Fruit fly (Drosophila melanogaster) whole organism, wandering third instar larva: ENCODE results near the gene aru.
A peak's percentile ranks its signal among the peaks of the same experiment; 100 is the strongest.

Source experiments
- Abd-B ChIP-seq: fragments of >200 bp; optimal IDR thresholded peaks from 2 replicates; lab custom pipeline; 2017; ENCODE audit warnings: missing biosample characterization, missing genetic modification characterization
- CG32264 ChIP-seq: fragments of 200-800 bp; sonication (Bioruptor generic); optimal IDR thresholded peaks from 2 replicates; lab custom pipeline; 2016; ENCODE audit warnings: missing biosample characterization, missing genetic modification characterization
- CG9705 ChIP-seq: fragments of 200-800 bp; sonication (Bioruptor generic); optimal IDR thresholded peaks from 2 replicates; lab custom pipeline; 2018; ENCODE audit warnings: missing biosample characterization, mild to moderate bottlenecking, missing genetic modification characterization
- CrebA ChIP-seq: fragments of 200-800 bp; sonication (Bioruptor generic); optimal IDR thresholded peaks from 2 replicates; lab custom pipeline; 2016; ENCODE audit warnings: missing biosample characterization, mild to moderate bottlenecking, missing genetic modification characterization, borderline replicate concordance
- Dfd ChIP-seq: fragments of >200 bp; optimal IDR thresholded peaks from 2 replicates; lab custom pipeline; 2017; ENCODE audit warnings: missing biosample characterization, missing genetic modification characterization
- Dif ChIP-seq: fragments of 200-275, 200-300 bp; sonication (Bioruptor generic); optimal IDR thresholded peaks from 2 replicates; lab custom pipeline; 2018; ENCODE audit warnings: missing biosample characterization, missing genetic modification characterization; ENCODE audit not compliant: partially characterized antibody
- GATAd ChIP-seq: sonication (Bioruptor generic); optimal IDR thresholded peaks from 2 replicates; lab custom pipeline; 2016; ENCODE audit warnings: missing biosample characterization, missing genetic modification characterization
- HLH106 ChIP-seq: fragments of 200-800 bp; optimal IDR thresholded peaks from 3 replicates; lab custom pipeline; 2019; ENCODE audit warnings: missing biosample characterization, mild to moderate bottlenecking, missing genetic modification characterization, moderate library complexity
- Hnf4 ChIP-seq: fragments of 200-800 bp; sonication (Bioruptor generic); optimal IDR thresholded peaks from 2 replicates; lab custom pipeline; 2016; ENCODE audit warnings: missing biosample characterization, mild to moderate bottlenecking, missing genetic modification characterization
- Hr78 ChIP-seq: fragments of >200 bp; optimal IDR thresholded peaks from 2 replicates; lab custom pipeline; 2017; ENCODE audit warnings: missing biosample characterization, missing genetic modification characterization
- Hr83 ChIP-seq: fragments of 200-300 bp; sonication (Bioruptor generic); optimal IDR thresholded peaks from 2 replicates; lab custom pipeline; 2016; ENCODE audit warnings: missing biosample characterization, mild to moderate bottlenecking, missing genetic modification characterization, moderate library complexity; ENCODE audit not compliant: poor library complexity, severe bottlenecking
- Jra ChIP-seq: sonication (Bioruptor generic); optimal IDR thresholded peaks from 2 replicates; lab custom pipeline; 2016; ENCODE audit warnings: missing biosample characterization, missing genetic modification characterization
- Mio ChIP-seq: sonication (Bioruptor generic); optimal IDR thresholded peaks from 2 replicates; lab custom pipeline; 2016; ENCODE audit warnings: missing biosample characterization, missing genetic modification characterization
- Myc ChIP-seq: fragments of >200 bp; optimal IDR thresholded peaks from 2 replicates; lab custom pipeline; 2017
- N ChIP-seq: fragments of >200 bp; optimal IDR thresholded peaks from 2 replicates; lab custom pipeline; 2018; ENCODE audit warnings: missing biosample characterization, missing external identifiers, missing genetic modification characterization
- OdsH ChIP-seq: fragments of 200-800 bp; sonication (Bioruptor generic); optimal IDR thresholded peaks from 2 replicates; lab custom pipeline; 2016; ENCODE audit warnings: missing biosample characterization, mild to moderate bottlenecking, missing genetic modification characterization
- Rel ChIP-seq, 2 experiments: fragments of 200-800 bp; sonication (Bioruptor generic) in 1 of 2; optimal IDR thresholded peaks; 2 replicates in 1 of 2; 3 replicates in 1 of 2; lab custom pipeline; 2016 to 2019; ENCODE audit warnings: mild to moderate bottlenecking in 2 of 2, missing biosample characterization in 2 of 2, missing genetic modification characterization in 2 of 2, moderate library complexity in 1 of 2
- Sp1 ChIP-seq: fragments of 200-800 bp; sonication (Bioruptor generic); optimal IDR thresholded peaks from 3 replicates; lab custom pipeline; 2019; ENCODE audit warnings: missing biosample characterization, mild to moderate bottlenecking, missing genetic modification characterization, moderate library complexity
- Vsx2 ChIP-seq: fragments of 200-300, 225-300 bp; sonication (Bioruptor generic); optimal IDR thresholded peaks from 2 replicates; lab custom pipeline; 2018; ENCODE audit warnings: missing biosample characterization, missing genetic modification characterization; ENCODE audit not compliant: partially characterized antibody
- br ChIP-seq: fragments of 200-800 bp; sonication (Bioruptor generic); optimal IDR thresholded peaks from 2 replicates; lab custom pipeline; 2016; ENCODE audit warnings: missing biosample characterization, missing genetic modification characterization
- brk ChIP-seq: fragments of 200-800 bp; sonication (Bioruptor generic); optimal IDR thresholded peaks from 2 replicates; lab custom pipeline; 2016; ENCODE audit warnings: missing biosample characterization, mild to moderate bottlenecking, missing genetic modification characterization
- dl ChIP-seq, 2 experiments: fragments of 175-275, 200-275 bp in 1 of 2; fragments of 200-275 bp in 1 of 2; sonication (Bioruptor generic); optimal IDR thresholded peaks; lab custom pipeline; 2018; ENCODE audit warnings: mild to moderate bottlenecking in 2 of 2, missing biosample characterization in 2 of 2, missing genetic modification characterization in 2 of 2, moderate library complexity in 2 of 2; ENCODE audit not compliant: partially characterized antibody in 2 of 2, insufficient read depth in 1 of 2
- dmrt93B ChIP-seq: fragments of 200-800 bp; sonication (Bioruptor generic); optimal IDR thresholded peaks from 2 replicates; lab custom pipeline; 2018; ENCODE audit warnings: missing biosample characterization, mild to moderate bottlenecking, missing genetic modification characterization
- dsf ChIP-seq: sonication (Bioruptor generic); optimal IDR thresholded peaks from 2 replicates; lab custom pipeline; 2016; ENCODE audit warnings: missing biosample characterization, missing genetic modification characterization, borderline replicate concordance
- ey ChIP-seq: fragments of 200-800 bp; sonication (Bioruptor generic); optimal IDR thresholded peaks from 2 replicates; lab custom pipeline; 2016; ENCODE audit warnings: missing biosample characterization, missing genetic modification characterization
- foxo ChIP-seq, 2 experiments: fragments of 200-800 bp; sonication (Bioruptor generic); optimal IDR thresholded peaks; 2 replicates in 1 of 2; 3 replicates in 1 of 2; lab custom pipeline; 2016 to 2017; ENCODE audit warnings: missing biosample characterization in 2 of 2, missing genetic modification characterization in 2 of 2
- fru ChIP-seq: fragments of 200-800 bp; sonication (Bioruptor generic); optimal IDR thresholded peaks from 3 replicates; lab custom pipeline; 2016; ENCODE audit warnings: missing biosample characterization, mild to moderate bottlenecking, missing genetic modification characterization
- h ChIP-seq: fragments of 200-800 bp; sonication (Bioruptor generic); optimal IDR thresholded peaks from 3 replicates; lab custom pipeline; 2016; ENCODE audit warnings: missing biosample characterization, mild to moderate bottlenecking, missing genetic modification characterization
- jim ChIP-seq: fragments of 175-275, 200-325 bp; sonication (Bioruptor generic); optimal IDR thresholded peaks from 2 replicates; lab custom pipeline; 2016; ENCODE audit warnings: missing biosample characterization, mild to moderate bottlenecking, missing genetic modification characterization
- lola ChIP-seq: fragments of >200 bp; optimal IDR thresholded peaks from 2 replicates; lab custom pipeline; 2017; ENCODE audit warnings: missing biosample characterization, missing genetic modification characterization
- pan ChIP-seq: fragments of >200 bp; optimal IDR thresholded peaks from 2 replicates; lab custom pipeline; 2017
- psq ChIP-seq: fragments of 200-800 bp; sonication (Bioruptor generic); optimal IDR thresholded peaks from 3 replicates; lab custom pipeline; 2017; ENCODE audit warnings: missing biosample characterization, mild to moderate bottlenecking, missing genetic modification characterization, moderate library complexity
- rgr ChIP-seq: fragments of 200-800 bp; sonication (Bioruptor generic); optimal IDR thresholded peaks from 3 replicates; lab custom pipeline; 2016; ENCODE audit warnings: missing biosample characterization, mild to moderate bottlenecking, missing genetic modification characterization
- sage ChIP-seq: fragments of 200-800 bp; sonication (Bioruptor generic); optimal IDR thresholded peaks from 2 replicates; lab custom pipeline; 2016; ENCODE audit warnings: missing biosample characterization, mild to moderate bottlenecking, missing genetic modification characterization
- sv ChIP-seq: fragments of 200-800 bp; sonication (Bioruptor generic); optimal IDR thresholded peaks from 3 replicates; lab custom pipeline; 2016; ENCODE audit warnings: missing biosample characterization, missing genetic modification characterization
- tai ChIP-seq: sonication (Bioruptor generic); optimal IDR thresholded peaks from 2 replicates; lab custom pipeline; 2016; ENCODE audit warnings: missing biosample characterization, missing genetic modification characterization
- usp ChIP-seq: fragments of >200 bp; optimal IDR thresholded peaks from 2 replicates; lab custom pipeline; 2017; ENCODE audit warnings: missing biosample characterization, missing genetic modification characterization
- woc ChIP-seq: sonication (Bioruptor generic); optimal IDR thresholded peaks from 2 replicates; lab custom pipeline; 2016; ENCODE audit warnings: missing biosample characterization, mild to moderate bottlenecking, missing genetic modification characterization

Gene aru

dm6 chr2L:856690-857488, 11.3 kb downstream of the aru start:
- TF ChIP-seq sage (peak; percentile 12), usp (GFP tag; lab: Kevin White, UChicago) (no peak), Hr83 (GFP tag; lab: Kevin White, UChicago) (peak; percentile 65), OdsH (GFP tag; lab: Kevin White, UChicago) (no peak), lola (GFP tag; lab: Kevin White, UChicago) (no peak), fru (GFP tag; lab: Kevin White, UChicago) (peak; percentile 43), h (peak; percentile 0), foxo (GFP tag; optimal IDR thresholded peaks at IDR 0.05; lab: Kevin White, UChicago) (peak in 1 of 2 experiments; percentile 52), rgr (GFP tag; lab: Kevin White, UChicago) (peak; percentile 8), brk (GFP tag; lab: Kevin White, UChicago) (no peak), psq (GFP tag; lab: Kevin White, UChicago) (peak; percentile 25), CrebA (no peak), CG32264 (GFP tag; lab: Kevin White, UChicago) (no peak), GATAd (GFP tag; lab: Kevin White, UChicago) (no peak), ey (GFP tag; lab: Kevin White, UChicago) (peak; percentile 48), Dif (GFP tag; lab: Kevin White, UChicago) (no peak), jim (GFP tag; lab: Kevin White, UChicago) (no peak), sv (peak; percentile 22)

dm6 chr2L:856001-856400, 12.2 kb downstream of the aru start:
- TF ChIP-seq CG9705 (GFP tag; lab: Kevin White, UChicago) (peak; percentile 7), woc (no peak), Hr78 (GFP tag; lab: Kevin White, UChicago) (no peak), Dfd (GFP tag; lab: Kevin White, UChicago) (no peak), lola (GFP tag; lab: Kevin White, UChicago) (no peak), Mio (GFP tag; lab: Kevin White, UChicago) (no peak), Rel (GFP tag; optimal IDR thresholded peaks at IDR 0.05; lab: Kevin White, UChicago) (no peak), Rel (tag; optimal IDR thresholded peaks at IDR 0.05; lab: Kevin White, UChicago) (no peak), rgr (GFP tag; lab: Kevin White, UChicago) (peak; percentile 80), GATAd (GFP tag; lab: Kevin White, UChicago) (no peak), tai (GFP tag; lab: Kevin White, UChicago) (no peak), N (GFP tag; lab: Kevin White, UChicago) (no peak), brk (GFP tag; lab: Kevin White, UChicago) (no peak), Jra (GFP tag; lab: Kevin White, UChicago) (peak; percentile 65), Myc (lab: Kevin White, UChicago) (no peak), psq (GFP tag; lab: Kevin White, UChicago) (peak; percentile 18), br (GFP tag; lab: Kevin White, UChicago) (peak; percentile 43), dsf (GFP tag; lab: Kevin White, UChicago) (no peak), Abd-B (GFP tag; lab: Kevin White, UChicago) (no peak), HLH106 (tag; lab: Kevin White, UChicago) (peak; percentile 15), Hr83 (GFP tag; lab: Kevin White, UChicago) (peak; percentile 99), dmrt93B (GFP tag; lab: Kevin White, UChicago) (no peak), Hnf4 (GFP tag; lab: Kevin White, UChicago) (peak; percentile 67), OdsH (GFP tag; lab: Kevin White, UChicago) (peak; percentile 76), Sp1 (GFP tag; lab: Kevin White, UChicago) (peak; percentile 39), ey (GFP tag; lab: Kevin White, UChicago) (peak; percentile 16), Dif (GFP tag; lab: Kevin White, UChicago) (no peak), usp (GFP tag; lab: Kevin White, UChicago) (no peak), fru (GFP tag; lab: Kevin White, UChicago) (peak; percentile 51), sv (no peak), h (peak; percentile 86), pan (lab: Kevin White, UChicago) (no peak), foxo (GFP tag; optimal IDR thresholded peaks at IDR 0.05; lab: Kevin White, UChicago) (peak in 1 of 2 experiments; percentile 42), sage (no peak), dl (GFP tag; optimal IDR thresholded peaks at IDR 0.05; lab: Kevin White, UChicago; ENCODE audit: insufficient read depth in 1 of 2, partially characterized antibody in 2 of 2) (no peak), CrebA (no peak), Vsx2 (GFP tag; lab: Kevin White, UChicago) (no peak), CG32264 (GFP tag; lab: Kevin White, UChicago) (no peak), jim (GFP tag; lab: Kevin White, UChicago) (peak; percentile 83)
- TF ChIP-seq, all 38 proteins: peak for 15
